Worm (Caenorhabditis elegans) whole organism, L4 larva: Measurements from ENCODE around the gene npl-4.2.

Experiments used
- ceh-20 ChIP-seq: fragments of 200-800 bp; sonication (Bioruptor generic); IDR thresholded peaks from 2 replicates; pipeline ENCODE4 v1.3.6; 2022; ENCODE audit warnings: missing genetic modification reagents, missing genetic modification characterization, missing compliant biosample characterization
- ceh-82 ChIP-seq: sonication (generic microtip); optimal IDR thresholded peaks from 2 replicates; lab custom pipeline; 2017; ENCODE audit warnings: missing biosample characterization, missing genetic modification characterization
- fos-1 ChIP-seq: fragments of 150-350 bp; optimal IDR thresholded peaks from 2 replicates; lab custom pipeline; 2014; ENCODE audit warnings: missing biosample characterization, missing genetic modification characterization
- lir-3 ChIP-seq: sonication (generic microtip); optimal IDR thresholded peaks from 2 replicates; lab custom pipeline; 2016; ENCODE audit warnings: mild to moderate bottlenecking, missing genetic modification characterization, missing compliant biosample characterization
- lsy-2 ChIP-seq, 2 experiments: fragments of 150-350 bp in 1 of 2; sonication (generic microtip) in 1 of 2; optimal IDR thresholded peaks; 2 replicates each; lab custom pipeline; 2014 to 2017; ENCODE audit warnings: missing biosample characterization in 2 of 2, missing genetic modification characterization in 2 of 2

ce11 chrII:5663180-5663791, 40.6 kb downstream of the npl-4.2 start:
- TF ChIP-seq lir-3 (tag; lab: Kevin White, UChicago) (no peak), lsy-2 (tag; optimal IDR thresholded peaks at IDR 0.05; lab: Kevin White, UChicago) (peak in 1 of 2 experiments; percentile 50), ceh-20 (no peak), ceh-82 (tag; lab: Kevin White, UChicago) (no peak), fos-1 (tag; lab: Kevin White, UChicago) (no peak)
